Fruit fly (Drosophila melanogaster) whole organism, embryonic: ENCODE results near the gene Nin.

Experiments
- Ada2b ChIP-seq: fragments of 200-800 bp; sonication (Bioruptor generic); IDR thresholded peaks from 2 replicates; pipeline ENCODE4 v1.3.6; 2022; ENCODE audit warnings: missing biosample characterization, missing genetic modification characterization
- Antp ChIP-seq: fragments of 200-800 bp; sonication (Bioruptor generic); optimal IDR thresholded peaks from 3 replicates; lab custom pipeline; 2016; ENCODE audit warnings: missing biosample characterization, missing genetic modification characterization
- CG1024 ChIP-seq: fragments of 200-800 bp; sonication (Bioruptor generic); IDR thresholded peaks from 2 replicates; pipeline ENCODE4 v1.3.6; 2022; ENCODE audit warnings: missing biosample characterization, missing genetic modification characterization
- CG11247 ChIP-seq: fragments of 200-800 bp; sonication (Bioruptor generic); IDR thresholded peaks from 2 replicates; pipeline ENCODE4 v1.3.6; 2022; ENCODE audit warnings: missing biosample characterization, missing genetic modification characterization
- CG11398 ChIP-seq: fragments of 200-800 bp; sonication (Bioruptor generic); optimal IDR thresholded peaks from 2 replicates; lab custom pipeline; 2016; ENCODE audit warnings: missing biosample characterization, missing genetic modification characterization
- CG11723 ChIP-seq: fragments of 200-800 bp; sonication (Bioruptor generic); optimal IDR thresholded peaks from 2 replicates; lab custom pipeline; 2017; ENCODE audit warnings: missing biosample characterization, mild to moderate bottlenecking, missing genetic modification characterization
- CG1233 ChIP-seq: fragments of 200-800 bp; sonication (Bioruptor generic); optimal IDR thresholded peaks from 4 replicates; lab custom pipeline; 2018; ENCODE audit warnings: missing biosample characterization, mild to moderate bottlenecking, missing genetic modification characterization
- CG15011 ChIP-seq: fragments of 200-800 bp; sonication (Bioruptor generic); optimal IDR thresholded peaks from 3 replicates; lab custom pipeline; 2018; ENCODE audit warnings: missing biosample characterization, mild to moderate bottlenecking, missing genetic modification characterization
- CG1529 ChIP-seq: fragments of 200-800 bp; sonication (Bioruptor generic); optimal IDR thresholded peaks from 3 replicates; lab custom pipeline; 2018; ENCODE audit warnings: missing biosample characterization, missing genetic modification characterization
- CG15514 ChIP-seq: fragments of 200-800 bp; sonication (Bioruptor generic); optimal IDR thresholded peaks from 3 replicates; lab custom pipeline; 2017; ENCODE audit warnings: missing biosample characterization, missing genetic modification characterization, mild to moderate bottlenecking, moderate library complexity, missing genetic modification reagents
- CG16779 ChIP-seq: fragments of 200-800 bp; sonication (Bioruptor generic); IDR thresholded peaks from 2 replicates; pipeline ENCODE4 v1.3.6; 2022; ENCODE audit warnings: missing biosample characterization, missing genetic modification characterization
- CG17186 ChIP-seq: fragments of 200-800 bp; sonication (Bioruptor generic); optimal IDR thresholded peaks from 3 replicates; lab custom pipeline; 2017; ENCODE audit warnings: missing biosample characterization, missing genetic modification reagents, missing genetic modification characterization
- CG17328 ChIP-seq: fragments of 200-800 bp; sonication (Bioruptor generic); IDR thresholded peaks from 2 replicates; pipeline ENCODE4 v1.3.6; 2022; ENCODE audit warnings: missing biosample characterization, missing genetic modification characterization
- CG17361 ChIP-seq: fragments of 200-800 bp; sonication (Bioruptor generic); IDR thresholded peaks from 3 replicates; pipeline ENCODE4 v1.3.6; 2022; ENCODE audit warnings: missing biosample characterization, missing genetic modification characterization
- CG18011 ChIP-seq: fragments of 200-800 bp; sonication (Bioruptor generic); optimal IDR thresholded peaks from 2 replicates; lab custom pipeline; 2017; ENCODE audit warnings: missing biosample characterization, missing genetic modification characterization, mild to moderate bottlenecking, moderate library complexity, missing genotype
- CG18262 ChIP-seq: fragments of 200-800 bp; optimal IDR thresholded peaks from 3 replicates; lab custom pipeline; 2019; ENCODE audit warnings: missing biosample characterization, mild to moderate bottlenecking, missing genetic modification characterization, moderate library complexity
- CG2712 ChIP-seq: fragments of 200-800 bp; optimal IDR thresholded peaks from 3 replicates; lab custom pipeline; 2019; ENCODE audit warnings: missing biosample characterization, mild to moderate bottlenecking, missing genetic modification characterization, moderate library complexity
- CG2889 ChIP-seq: fragments of 200-800 bp; sonication (Bioruptor generic); IDR thresholded peaks from 3 replicates; pipeline ENCODE4 v1.3.6; 2022; ENCODE audit warnings: missing biosample characterization, missing genetic modification characterization
- CG30431 ChIP-seq: fragments of 200-800 bp; sonication (Bioruptor generic); optimal IDR thresholded peaks from 2 replicates; lab custom pipeline; 2017; ENCODE audit warnings: missing biosample characterization, missing genetic modification characterization
- CG31365 ChIP-seq: fragments of 200-800 bp; sonication (Bioruptor generic); optimal IDR thresholded peaks from 2 replicates; lab custom pipeline; 2018; ENCODE audit warnings: missing biosample characterization, mild to moderate bottlenecking, missing genetic modification characterization
- CG4424 ChIP-seq: fragments of 200-800 bp; sonication (Bioruptor generic); optimal IDR thresholded peaks from 3 replicates; lab custom pipeline; 2016; ENCODE audit warnings: missing biosample characterization, missing genetic modification characterization
- CG4820 ChIP-seq: fragments of 200-800 bp; sonication (Bioruptor generic); optimal IDR thresholded peaks from 3 replicates; lab custom pipeline; 2016; ENCODE audit warnings: missing biosample characterization, missing genetic modification characterization
- CG5245 ChIP-seq: fragments of 200-800 bp; sonication (Bioruptor generic); optimal IDR thresholded peaks from 3 replicates; lab custom pipeline; 2016; ENCODE audit warnings: missing biosample characterization, missing genetic modification characterization
- CG8089 ChIP-seq: fragments of 200-800 bp; sonication (Bioruptor generic); optimal IDR thresholded peaks from 3 replicates; lab custom pipeline; 2016; ENCODE audit warnings: missing biosample characterization, missing genetic modification characterization
- CG9215 ChIP-seq: fragments of 200-800 bp; sonication (Bioruptor generic); IDR thresholded peaks from 2 replicates; pipeline ENCODE4 v1.3.6; 2022; ENCODE audit warnings: missing biosample characterization, missing genetic modification characterization
- CoRest ChIP-seq: fragments of 200-800 bp; sonication (Bioruptor generic); optimal IDR thresholded peaks from 3 replicates; lab custom pipeline; 2018; ENCODE audit warnings: missing biosample characterization, mild to moderate bottlenecking, missing genetic modification characterization, moderate library complexity
- Dip3 ChIP-seq: fragments of 200-800 bp; sonication (Bioruptor generic); optimal IDR thresholded peaks from 3 replicates; lab custom pipeline; 2016; ENCODE audit warnings: missing biosample characterization, missing genetic modification characterization
- Hand ChIP-seq: fragments of 200-800 bp; sonication (Bioruptor generic); optimal IDR thresholded peaks from 2 replicates; lab custom pipeline; 2017; ENCODE audit warnings: mild to moderate bottlenecking, missing biosample characterization, missing genetic modification reagents, missing genetic modification characterization
- Jarid2 ChIP-seq: fragments of 200-800 bp; sonication (Bioruptor generic); optimal IDR thresholded peaks from 3 replicates; lab custom pipeline; 2017; ENCODE audit warnings: mild to moderate bottlenecking, missing biosample characterization, missing genetic modification reagents, missing genetic modification characterization
- Lim3 ChIP-seq: fragments of 200-800 bp; sonication (Bioruptor generic); IDR thresholded peaks from 2 replicates; pipeline ENCODE4 v1.3.6; 2022; ENCODE audit warnings: missing biosample characterization, missing genetic modification characterization
- Myb ChIP-seq: fragments of 200-800 bp; sonication (Bioruptor generic); optimal IDR thresholded peaks from 2 replicates; lab custom pipeline; 2016; ENCODE audit warnings: missing biosample characterization, missing genetic modification characterization
- Sox100B ChIP-seq: fragments of 200-800 bp; sonication (Bioruptor generic); optimal IDR thresholded peaks from 3 replicates; lab custom pipeline; 2018; ENCODE audit warnings: missing biosample characterization, mild to moderate bottlenecking, missing genetic modification characterization
- Sry-δ ChIP-seq: fragments of 200-800 bp; sonication (Bioruptor generic); optimal IDR thresholded peaks from 2 replicates; lab custom pipeline; 2016; ENCODE audit warnings: missing biosample characterization, missing genetic modification characterization
- Trl ChIP-seq, 3 experiments: fragments of >200 bp in 2 of 3; fragments of 200-800 bp in 1 of 3; sonication (Bioruptor generic) in 1 of 3; optimal IDR thresholded peaks; 2 replicates in 1 of 3; 3 replicates in 2 of 3; lab custom pipeline; 2016 to 2017; ENCODE audit warnings: missing biosample characterization in 1 of 3, missing genetic modification characterization in 1 of 3
- ato ChIP-seq: fragments of 200-800 bp; sonication (Bioruptor generic); IDR thresholded peaks from 2 replicates; pipeline ENCODE4 v1.3.6; 2022; ENCODE audit warnings: missing biosample characterization, missing genetic modification characterization; ENCODE audit not compliant: partially characterized antibody
- cas ChIP-seq: fragments of 200-800 bp; sonication (Bioruptor generic); IDR thresholded peaks from 2 replicates; pipeline ENCODE4 v1.3.6; 2022; ENCODE audit warnings: missing biosample characterization, missing genetic modification characterization
- chm ChIP-seq: fragments of 200-800 bp; sonication (Bioruptor generic); IDR thresholded peaks from 2 replicates; pipeline ENCODE4 v1.3.6; 2022; ENCODE audit warnings: missing biosample characterization, missing genetic modification characterization
- corto ChIP-seq: fragments of 200-800 bp; sonication (Bioruptor generic); optimal IDR thresholded peaks from 2 replicates; lab custom pipeline; 2016; ENCODE audit warnings: missing biosample characterization, mild to moderate bottlenecking, missing genetic modification characterization, moderate library complexity
- crol ChIP-seq: fragments of 200-800 bp; sonication (Bioruptor generic); IDR thresholded peaks from 2 replicates; pipeline ENCODE4 v1.3.6; 2022; ENCODE audit warnings: missing biosample characterization, missing genetic modification characterization
- da ChIP-seq: fragments of 200-800 bp; sonication (Bioruptor generic); optimal IDR thresholded peaks from 2 replicates; lab custom pipeline; 2016; ENCODE audit warnings: missing biosample characterization, missing genetic modification characterization
- eyg ChIP-seq: fragments of 200-800 bp; sonication (Bioruptor generic); optimal IDR thresholded peaks from 3 replicates; lab custom pipeline; 2016; ENCODE audit warnings: missing biosample characterization, missing genetic modification characterization
- jumu ChIP-seq: fragments of 200-800 bp; sonication (Bioruptor generic); optimal IDR thresholded peaks from 3 replicates; lab custom pipeline; 2016; ENCODE audit warnings: missing biosample characterization, missing genetic modification characterization
- row ChIP-seq: fragments of 200-800 bp; sonication (Bioruptor generic); IDR thresholded peaks from 3 replicates; pipeline ENCODE4 v1.3.6; 2022; ENCODE audit warnings: missing biosample characterization, missing genetic modification characterization
- scrt ChIP-seq: fragments of 200-800 bp; sonication (Bioruptor generic); optimal IDR thresholded peaks from 2 replicates; lab custom pipeline; 2018; ENCODE audit warnings: missing biosample characterization, mild to moderate bottlenecking, missing genetic modification characterization, moderate library complexity
- sens ChIP-seq: fragments of 200-800 bp; sonication (Bioruptor generic); peaks from one replicate; lab custom pipeline; 2016; ENCODE audit warnings: missing biosample characterization, missing genetic modification characterization
- slou ChIP-seq: fragments of 200-800 bp; sonication (Bioruptor generic); optimal IDR thresholded peaks from 3 replicates; lab custom pipeline; 2016; ENCODE audit warnings: missing biosample characterization, missing genetic modification characterization
- ssp ChIP-seq: fragments of 200-800 bp; sonication (Bioruptor generic); IDR thresholded peaks from 2 replicates; pipeline ENCODE4 v1.3.6; 2022; ENCODE audit warnings: missing biosample characterization, missing genetic modification characterization
- trem ChIP-seq: fragments of 200-800 bp; optimal IDR thresholded peaks from 3 replicates; lab custom pipeline; 2019; ENCODE audit warnings: missing biosample characterization, mild to moderate bottlenecking, missing genetic modification characterization, moderate library complexity
- unpg ChIP-seq: fragments of 200-800 bp; sonication (Bioruptor generic); optimal IDR thresholded peaks from 3 replicates; lab custom pipeline; 2018; ENCODE audit warnings: missing biosample characterization, mild to moderate bottlenecking, missing genetic modification characterization, moderate library complexity
- usp ChIP-seq: fragments of >200 bp; optimal IDR thresholded peaks from 2 replicates; lab custom pipeline; 2017; ENCODE audit warnings: missing biosample characterization, missing genetic modification characterization
- zfh1 ChIP-seq: fragments of 200-800 bp; sonication (Bioruptor generic); IDR thresholded peaks from 3 replicates; pipeline ENCODE4 v1.3.6; 2022; ENCODE audit warnings: missing biosample characterization, missing genetic modification characterization

Gene Nin

dm6 chr2L:5292977-5293513 is 14.7 kb upstream of the Nin start (continued):
- TF ChIP-seq zfh1 (GFP tag; lab: Robert Waterston, UW) (peak; percentile 82), jumu (GFP tag; lab: Kevin White, UChicago) (peak; percentile 58), CG15011 (GFP tag; lab: Kevin White, UChicago) (peak; percentile 67), CoRest (tag; lab: Kevin White, UChicago) (peak; percentile 79), sens (GFP tag; lab: Kevin White, UChicago) (peak; percentile 98), Myb (peak; percentile 35), ssp (GFP tag; lab: Robert Waterston, UW) (peak; percentile 66), CG1024 (no peak; the same call in 1 of the 2 replicates), corto (peak; percentile 98), Lim3 (no peak), CG17186 (peak; percentile 63), Antp (GFP tag; lab: Kevin White, UChicago) (peak; percentile 30), slou (GFP tag; lab: Kevin White, UChicago) (peak; percentile 7), row (GFP tag; lab: Robert Waterston, UW) (peak; percentile 91), Jarid2 (GFP tag; lab: Kevin White, UChicago) (no peak), CG2889 (GFP tag; lab: Robert Waterston, UW) (no peak), CG18011 (GFP tag; lab: Kevin White, UChicago) (no peak), Trl (optimal IDR thresholded peaks at IDR 0.05; lab: Kevin White, UChicago) (peak in 1 of 2 experiments; percentile 32), Trl (GFP tag; optimal IDR thresholded peaks at IDR 0.05; lab: Kevin White, UChicago) (peak; percentile 52), CG2712 (peak; percentile 91), cas (GFP tag; lab: Robert Waterston, UW) (no peak), CG18262 (tag; lab: Kevin White, UChicago) (peak; percentile 90), Hand (GFP tag; lab: Kevin White, UChicago) (peak; percentile 25), CG8089 (GFP tag; lab: Kevin White, UChicago) (peak; percentile 53), Sry-δ (GFP tag; lab: Kevin White, UChicago) (peak; percentile 27), CG4820 (GFP tag; lab: Kevin White, UChicago) (peak; percentile 72), chm (0 out of 2 replicates have a peak, but pooled peaks have one; percentile 25), eyg (no peak), Ada2b (GFP tag; lab: Robert Waterston, UW) (peak; percentile 58), CG15514 (GFP tag; lab: Kevin White, UChicago) (peak; percentile 28), Sox100B (GFP tag; lab: Kevin White, UChicago) (peak; percentile 74), CG9215 (GFP tag; lab: Robert Waterston, UW) (no peak), trem (tag; lab: Kevin White, UChicago) (peak; percentile 85), CG11247 (GFP tag; lab: Robert Waterston, UW) (no peak), CG5245 (GFP tag; lab: Kevin White, UChicago) (peak; percentile 55), CG17361 (GFP tag; lab: Robert Waterston, UW) (peak; percentile 71), CG30431 (GFP tag; lab: Kevin White, UChicago) (peak; percentile 32), CG11723 (GFP tag; lab: Kevin White, UChicago) (peak; percentile 62), da (no peak), usp (GFP tag; lab: Kevin White, UChicago) (no peak), CG4424 (peak; percentile 66), ato (no peak), CG17328 (GFP tag; lab: Robert Waterston, UW) (peak; percentile 72), CG11398 (GFP tag; lab: Kevin White, UChicago) (peak; percentile 53), Dip3 (GFP tag; lab: Kevin White, UChicago) (no peak), crol (GFP tag; lab: Robert Waterston, UW) (peak; percentile 51; the same call in 1 of the 2 replicates), unpg (GFP tag; lab: Kevin White, UChicago) (peak; percentile 85), CG31365 (tag; lab: Kevin White, UChicago) (peak; percentile 19), CG1233 (GFP tag; lab: Kevin White, UChicago) (peak; percentile 63), CG16779 (GFP tag; lab: Robert Waterston, UW) (no peak), scrt (GFP tag; lab: Kevin White, UChicago) (peak; percentile 49), CG1529 (GFP tag; lab: Kevin White, UChicago) (peak; percentile 45)
